Fruit fly (Drosophila melanogaster) whole organism, adult: ENCODE measurements around the gene Mabi.

Source experiments
- CG11617 ChIP-seq: fragments of 200-800 bp; sonication (Bioruptor generic); optimal IDR thresholded peaks from 2 replicates; lab custom pipeline; 2017; ENCODE audit warnings: mild to moderate bottlenecking, missing biosample characterization, missing genetic modification reagents, missing genetic modification characterization
- CG12768 ChIP-seq: fragments of 200-800 bp; sonication (Bioruptor generic); optimal IDR thresholded peaks from 2 replicates; lab custom pipeline; 2017; ENCODE audit warnings: missing biosample characterization, missing genetic modification characterization, mild to moderate bottlenecking, moderate library complexity, missing genetic modification reagents
- CG14711 ChIP-seq: fragments of 200-800 bp; sonication (Bioruptor generic); optimal IDR thresholded peaks from 2 replicates; lab custom pipeline; 2018; ENCODE audit warnings: missing biosample characterization, mild to moderate bottlenecking, missing genetic modification characterization, moderate library complexity
- CG1620 ChIP-seq: fragments of 200-800 bp; sonication (Bioruptor generic); optimal IDR thresholded peaks from 2 replicates; lab custom pipeline; 2016; ENCODE audit warnings: missing biosample characterization, missing genetic modification characterization
- CG33017 ChIP-seq: fragments of 200-800 bp; sonication (Bioruptor generic); optimal IDR thresholded peaks from 2 replicates; lab custom pipeline; 2018; ENCODE audit warnings: missing biosample characterization, mild to moderate bottlenecking, missing genetic modification characterization, moderate library complexity
- CG5204 ChIP-seq: fragments of 200-800 bp; sonication (Bioruptor generic); optimal IDR thresholded peaks from 2 replicates; lab custom pipeline; 2016; ENCODE audit warnings: missing biosample characterization, missing genetic modification characterization
- CG7045 ChIP-seq: fragments of 200-800 bp; sonication (Bioruptor generic); optimal IDR thresholded peaks from 2 replicates; lab custom pipeline; 2017; ENCODE audit warnings: missing biosample characterization, mild to moderate bottlenecking, missing genetic modification characterization
- CG7101 ChIP-seq: fragments of 200-800 bp; sonication (Bioruptor generic); optimal IDR thresholded peaks from 2 replicates; lab custom pipeline; 2018; ENCODE audit warnings: missing biosample characterization, mild to moderate bottlenecking, missing genetic modification characterization, moderate library complexity
- Clk ChIP-seq: fragments of 200-800 bp; sonication (Bioruptor generic); optimal IDR thresholded peaks from 2 replicates; lab custom pipeline; 2017; ENCODE audit warnings: missing biosample characterization, missing genetic modification characterization
- Crg-1 ChIP-seq: fragments of 200-800 bp; sonication (Bioruptor generic); optimal IDR thresholded peaks from 2 replicates; lab custom pipeline; 2016; ENCODE audit warnings: missing biosample characterization, missing genetic modification characterization
- Hr96 ChIP-seq: fragments of 200-800 bp; sonication (Bioruptor generic); optimal IDR thresholded peaks from 2 replicates; lab custom pipeline; 2016; ENCODE audit warnings: missing biosample characterization, missing genetic modification characterization
- Mnt ChIP-seq: fragments of 200-800 bp; sonication (Bioruptor generic); optimal IDR thresholded peaks from 2 replicates; lab custom pipeline; 2016; ENCODE audit warnings: missing biosample characterization, mild to moderate bottlenecking, missing genetic modification characterization
- bab1 ChIP-seq: fragments of 200-800 bp; sonication (Bioruptor generic); optimal IDR thresholded peaks from 3 replicates; lab custom pipeline; 2019; ENCODE audit warnings: missing biosample characterization, mild to moderate bottlenecking, missing genetic modification characterization, moderate library complexity
- cic ChIP-seq: fragments of 200-800 bp; sonication (Bioruptor generic); optimal IDR thresholded peaks from 2 replicates; lab custom pipeline; 2017; ENCODE audit warnings: missing biosample characterization, mild to moderate bottlenecking, missing genetic modification characterization, moderate library complexity
- cnc ChIP-seq, 2 experiments: fragments of >200 bp; optimal IDR thresholded peaks; 2 replicates each; lab custom pipeline; 2017
- kay ChIP-seq: fragments of 200-800 bp; sonication (Bioruptor generic); peaks from one replicate; lab custom pipeline; 2016; ENCODE audit warnings: missing biosample characterization, missing genetic modification characterization, borderline replicate concordance
- ovo ChIP-seq: fragments of 200-800 bp; sonication (Bioruptor generic); optimal IDR thresholded peaks from 2 replicates; lab custom pipeline; 2016; ENCODE audit warnings: missing biosample characterization, missing genetic modification characterization
- pad ChIP-seq: fragments of 200-800 bp; sonication (Bioruptor generic); optimal IDR thresholded peaks from 3 replicates; lab custom pipeline; 2017; ENCODE audit warnings: missing biosample characterization, missing genetic modification characterization, mild to moderate bottlenecking, moderate library complexity, missing genetic modification reagents
- tj ChIP-seq: fragments of 200-800 bp; sonication (Bioruptor generic); optimal IDR thresholded peaks from 3 replicates; lab custom pipeline; 2017; ENCODE audit warnings: missing biosample characterization, mild to moderate bottlenecking, missing genetic modification characterization, moderate library complexity
- toe ChIP-seq: fragments of 200-800 bp; sonication (Bioruptor generic); optimal IDR thresholded peaks from 2 replicates; lab custom pipeline; 2016; ENCODE audit warnings: missing biosample characterization, missing genetic modification characterization

Gene Mabi

DNA sequence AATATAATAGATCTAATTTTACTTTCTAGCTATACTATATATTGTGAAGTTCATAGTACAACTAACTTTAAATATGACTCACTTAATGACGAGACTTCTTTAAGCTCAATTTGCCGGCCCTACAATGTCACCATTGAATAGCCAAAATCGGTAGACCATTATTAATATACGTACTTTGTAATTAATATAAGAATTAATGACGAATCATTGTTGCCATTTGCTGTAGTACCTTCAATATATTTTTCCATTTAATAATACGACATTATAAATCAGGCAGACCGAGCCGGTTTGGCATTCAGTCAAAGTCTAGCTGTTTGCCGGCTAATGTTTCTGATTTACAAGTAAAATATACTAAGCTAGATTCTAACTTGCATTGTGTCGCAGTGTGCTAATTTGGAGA is 5.2 kb upstream of the Mabi start, which contains the start of gene Jhbp13:
Gene Jhbp13 (plus strand): TSS at position 301 of the 400 bp plus-strand sequence.
- TF ChIP-seq kay (GFP tag; lab: Kevin White, UChicago): peak; percentile 45
- no peak for TF ChIP-seq Clk (GFP tag; lab: Kevin White, UChicago)
- no peak for TF ChIP-seq pad (GFP tag; lab: Kevin White, UChicago)
- no peak for TF ChIP-seq cnc (optimal IDR thresholded peaks at IDR 0.05; lab: Kevin White, UChicago)
- TF ChIP-seq CG5204 (GFP tag; lab: Kevin White, UChicago): no peak
- no peak for TF ChIP-seq bab1
- no peak for TF ChIP-seq toe (GFP tag; lab: Kevin White, UChicago)
- no peak for TF ChIP-seq CG11617

DNA sequence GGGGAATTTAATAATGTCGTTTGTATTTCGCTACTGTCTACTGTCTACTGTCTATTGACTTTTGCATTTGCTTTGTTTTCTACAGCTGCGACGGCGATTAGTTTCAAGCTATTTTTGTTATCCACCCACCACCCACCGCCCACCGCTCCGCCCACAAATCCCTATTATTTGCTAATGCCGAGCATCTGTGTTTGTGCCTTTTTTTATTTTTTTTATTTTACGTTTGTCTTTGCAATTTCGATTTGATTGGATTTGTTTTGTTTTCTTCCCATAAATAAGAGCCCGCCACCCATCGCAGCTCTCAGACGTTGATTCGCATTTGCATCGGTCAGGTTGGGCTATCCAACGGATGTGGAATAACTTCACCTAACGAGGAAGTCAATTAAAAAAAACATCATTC is 1.7 kb upstream of the Mabi start, which contains the start of gene Jhbp14:
Gene Jhbp14 (plus strand): TSS at position 301 of the 400 bp plus-strand sequence.
- TF ChIP-seq CG7101 (tag; lab: Kevin White, UChicago): no peak
- TF ChIP-seq cic (GFP tag; lab: Kevin White, UChicago): no peak
- no peak for TF ChIP-seq CG5204 (GFP tag; lab: Kevin White, UChicago)
- no peak for TF ChIP-seq CG7045 (GFP tag; lab: Kevin White, UChicago)
- no peak for TF ChIP-seq CG33017 (tag; lab: Kevin White, UChicago)
- TF ChIP-seq pad (GFP tag; lab: Kevin White, UChicago): no peak
- no peak for TF ChIP-seq Mnt (GFP tag; lab: Kevin White, UChicago)
- TF ChIP-seq CG12768: no peak
- no peak for TF ChIP-seq toe (GFP tag; lab: Kevin White, UChicago)
- TF ChIP-seq CG1620 (GFP tag; lab: Kevin White, UChicago): no peak
- TF ChIP-seq CG11617: no peak
- TF ChIP-seq ovo (GFP tag; lab: Kevin White, UChicago): no peak
- TF ChIP-seq CG14711 (tag; lab: Kevin White, UChicago): no peak
- no peak for TF ChIP-seq tj (GFP tag; lab: Kevin White, UChicago)

DNA sequence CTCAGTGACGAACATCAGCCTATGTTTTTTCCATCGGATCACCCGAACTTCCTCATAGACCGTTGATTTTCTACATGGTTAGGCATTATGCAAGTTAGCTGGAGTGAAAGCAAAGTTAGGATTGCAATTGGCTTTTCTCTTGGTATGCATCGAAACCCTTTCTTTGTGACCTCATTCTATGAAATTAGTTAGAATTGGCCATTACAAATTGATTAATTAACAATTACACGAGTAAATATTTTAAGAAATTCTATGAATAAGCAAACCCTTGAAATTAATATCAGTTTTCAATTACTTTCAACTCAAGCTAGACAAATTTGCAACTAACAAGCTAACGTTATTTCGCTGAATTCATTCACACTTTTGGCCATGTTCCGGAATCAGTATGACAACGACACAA is 2.7 kb downstream of the Mabi start, which contains the start of gene Prosalpha6T:
Gene Prosalpha6T (plus strand): TSS at position 301 of the 400 bp plus-strand sequence.
- TF ChIP-seq kay (GFP tag; lab: Kevin White, UChicago) (peak; percentile 6), CG7045 (GFP tag; lab: Kevin White, UChicago) (no peak), cnc (optimal IDR thresholded peaks at IDR 0.05; lab: Kevin White, UChicago) (no peak)

DNA sequence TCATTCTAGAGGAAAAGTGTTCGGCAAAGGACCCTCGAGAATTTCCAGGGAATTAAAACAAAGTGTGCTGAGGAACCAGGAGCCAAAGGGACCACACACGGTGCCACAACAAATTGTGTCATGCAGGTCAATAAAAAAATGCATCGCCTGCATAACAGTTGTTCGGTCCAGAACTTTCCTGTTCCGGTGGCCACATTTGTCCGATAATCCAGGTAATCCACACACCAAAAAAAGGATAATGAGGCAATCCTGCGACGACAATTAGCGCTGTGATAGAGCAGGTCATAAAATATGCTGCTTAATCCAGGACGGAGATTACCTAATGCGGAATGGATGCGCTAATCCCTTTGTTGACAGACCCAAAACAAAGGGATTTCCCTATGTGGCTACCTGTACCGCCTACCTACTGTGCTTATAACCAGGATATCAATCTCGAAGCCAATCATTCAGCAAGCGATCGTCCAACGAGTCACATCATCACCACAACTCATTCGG is 5.0 kb downstream of the Mabi start, which contains the start of gene CG16815:
Gene CG16815 (plus strand): TSS at position 445 of the 495 bp plus-strand sequence.
- TF ChIP-seq bab1: no peak

DNA sequence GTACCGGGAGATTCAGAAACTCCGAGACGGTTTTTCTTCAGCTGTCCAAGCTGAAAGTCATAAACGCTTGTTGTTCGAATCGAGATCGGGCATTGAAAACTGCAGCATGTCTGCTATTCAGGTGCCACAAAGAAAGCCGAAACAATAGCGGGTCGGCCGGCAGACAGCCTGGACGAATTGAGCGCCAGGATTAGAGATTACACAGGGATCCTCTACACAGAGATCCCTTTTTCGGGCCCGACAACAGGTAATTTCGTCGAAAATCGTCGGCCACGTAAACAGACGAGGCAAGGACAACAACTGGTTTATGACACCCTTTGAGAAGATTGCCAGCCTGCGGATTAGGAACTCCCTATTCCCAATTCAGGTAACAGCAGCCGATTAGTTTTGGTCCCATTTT is 7.2 kb downstream of the Mabi start, which contains the start of gene CG16813:
Gene CG16813 (plus strand): TSS at position 288 of the 400 bp plus-strand sequence.
- no peak for TF ChIP-seq ovo (GFP tag; lab: Kevin White, UChicago)
- TF ChIP-seq cnc (optimal IDR thresholded peaks at IDR 0.05; lab: Kevin White, UChicago): no peak
- TF ChIP-seq Hr96 (GFP tag; lab: Kevin White, UChicago): no peak
- no peak for TF ChIP-seq kay (GFP tag; lab: Kevin White, UChicago)
- no peak for TF ChIP-seq CG5204 (GFP tag; lab: Kevin White, UChicago)
- no peak for TF ChIP-seq Crg-1 (GFP tag; lab: Kevin White, UChicago)
- no peak for TF ChIP-seq CG33017 (tag; lab: Kevin White, UChicago)
- TF ChIP-seq Mnt (GFP tag; lab: Kevin White, UChicago): no peak
- no peak for TF ChIP-seq CG7101 (tag; lab: Kevin White, UChicago)
- TF ChIP-seq pad (GFP tag; lab: Kevin White, UChicago): no peak
- no peak for TF ChIP-seq tj (GFP tag; lab: Kevin White, UChicago)
- no peak for TF ChIP-seq CG7045 (GFP tag; lab: Kevin White, UChicago)

DNA sequence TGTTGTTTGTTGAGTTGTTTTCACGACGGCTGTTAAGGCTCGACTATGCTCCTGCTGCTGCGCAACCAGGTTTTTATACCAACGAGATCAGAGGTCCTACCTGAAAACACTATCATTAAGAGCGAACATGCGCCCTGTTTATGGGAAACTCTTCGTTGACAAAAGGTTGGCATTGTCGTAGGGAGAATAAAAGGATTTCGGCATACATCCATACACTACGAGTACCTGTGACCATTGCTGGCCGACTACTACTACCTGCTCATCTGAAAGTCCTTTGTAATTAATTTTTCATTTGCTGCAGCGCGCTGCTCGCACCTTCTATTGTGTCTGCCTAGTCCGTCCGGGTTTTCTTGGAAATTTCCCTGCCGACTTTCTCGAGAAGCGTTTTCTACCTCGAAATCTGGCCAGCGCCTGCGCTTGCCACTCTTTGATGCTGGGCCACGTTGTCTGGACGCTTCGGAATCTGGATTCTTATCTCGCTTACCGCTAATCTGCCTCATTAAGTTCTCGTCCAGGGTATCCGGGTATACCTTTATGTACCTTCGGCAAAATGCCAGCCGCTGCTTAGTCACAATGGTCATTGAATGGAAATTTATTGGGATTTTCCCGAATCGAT is 9.1 kb downstream of the Mabi start, which contains the start of gene CG15480:
Gene CG15480 (minus strand): TSS at position 51 of the 616 bp plus-strand sequence.
- TF ChIP-seq Clk (GFP tag; lab: Kevin White, UChicago) (no peak), CG7045 (GFP tag; lab: Kevin White, UChicago) (no peak), ovo (GFP tag; lab: Kevin White, UChicago) (no peak), CG12768 (no peak), toe (GFP tag; lab: Kevin White, UChicago) (no peak), Crg-1 (GFP tag; lab: Kevin White, UChicago) (no peak), pad (GFP tag; lab: Kevin White, UChicago) (no peak), Hr96 (GFP tag; lab: Kevin White, UChicago) (no peak), CG5204 (GFP tag; lab: Kevin White, UChicago) (no peak), bab1 (no peak), cnc (optimal IDR thresholded peaks at IDR 0.05; lab: Kevin White, UChicago) (no peak), tj (GFP tag; lab: Kevin White, UChicago) (no peak), CG1620 (GFP tag; lab: Kevin White, UChicago) (no peak), Mnt (GFP tag; lab: Kevin White, UChicago) (no peak), cic (GFP tag; lab: Kevin White, UChicago) (no peak), CG33017 (tag; lab: Kevin White, UChicago) (no peak)
